Worm (Caenorhabditis elegans) whole organism, L4/young adult: Measurements from ENCODE around the gene R02D5.6.

Experiments
- W03F9.2 ChIP-seq: fragments of 150-350 bp; optimal IDR thresholded peaks from 2 replicates; lab custom pipeline; 2014; ENCODE audit warnings: missing biosample characterization, missing genetic modification characterization
- dao-5 ChIP-seq: sonication (generic microtip); optimal IDR thresholded peaks from 2 replicates; lab custom pipeline; 2016; ENCODE audit warnings: missing genotype, missing genetic modification characterization, moderate library complexity, missing compliant biosample characterization
- him-1 ChIP-seq: sonication (generic microtip); optimal IDR thresholded peaks from 2 replicates; lab custom pipeline; 2016; ENCODE audit warnings: missing genotype, missing genetic modification reagents, missing genetic modification characterization, missing compliant biosample characterization

ce11 chrV:14525089-14525488 lies 7.2 kb upstream of the R02D5.6 start, which contains the start of gene hda-1:
- TF ChIP-seq dao-5 (no peak), him-1 (tag; lab: Kevin White, UChicago) (no peak), W03F9.2 (tag; lab: Kevin White, UChicago) (no peak)
